Worm (Caenorhabditis elegans) whole organism, L4 larva: ENCODE data around the gene F42D1.4.
A peak's percentile ranks its signal among the peaks of the same experiment; 100 is the strongest.

Source experiments
- F37D6.2 ChIP-seq: sonication (generic microtip); optimal IDR thresholded peaks from 2 replicates; lab custom pipeline; 2016; ENCODE audit warnings: mild to moderate bottlenecking, missing genetic modification characterization, missing compliant biosample characterization
- T20F7.1 ChIP-seq: fragments of 200-800 bp; sonication (Bioruptor generic); optimal IDR thresholded peaks from 2 replicates; lab custom pipeline; 2018; ENCODE audit warnings: mild to moderate bottlenecking, missing genetic modification characterization, missing compliant biosample characterization
- T26A8.4 ChIP-seq: fragments of 200-800 bp; sonication (Bioruptor generic); IDR thresholded peaks from 2 replicates; pipeline ENCODE4 v1.3.6; 2022; ENCODE audit warnings: missing genetic modification characterization, missing compliant biosample characterization
- ceh-20 ChIP-seq: fragments of 200-800 bp; sonication (Bioruptor generic); IDR thresholded peaks from 2 replicates; pipeline ENCODE4 v1.3.6; 2022; ENCODE audit warnings: missing genetic modification reagents, missing genetic modification characterization, missing compliant biosample characterization
- ceh-82 ChIP-seq: sonication (generic microtip); optimal IDR thresholded peaks from 2 replicates; lab custom pipeline; 2017; ENCODE audit warnings: missing biosample characterization, missing genetic modification characterization
- daf-16 ChIP-seq, 3 experiments: sonication (generic microtip); optimal IDR thresholded peaks; 2 replicates each; lab custom pipeline; 2016 to 2017; ENCODE audit warnings: missing genetic modification characterization in 3 of 3, missing genetic modification reagents in 3 of 3, mild to moderate bottlenecking in 2 of 3, missing compliant biosample characterization in 2 of 3, missing biosample characterization in 1 of 3, moderate library complexity in 1 of 3
- daf-8 ChIP-seq: fragments of 200-800 bp; sonication (Bioruptor generic); IDR thresholded peaks from 2 replicates; pipeline ENCODE4 v1.3.6; 2022; ENCODE audit warnings: missing genetic modification characterization, missing compliant biosample characterization
- dmd-9 ChIP-seq: fragments of 200-800 bp; sonication (Bioruptor generic); IDR thresholded peaks from 2 replicates; pipeline ENCODE4 v1.3.6; 2022; ENCODE audit warnings: missing genetic modification reagents, missing genetic modification characterization, missing compliant biosample characterization
- fkh-10 ChIP-seq: fragments of 150-350 bp; optimal IDR thresholded peaks from 2 replicates; lab custom pipeline; 2014; ENCODE audit warnings: missing biosample characterization, missing genetic modification reagents, missing genetic modification characterization
- fos-1 ChIP-seq: fragments of 150-350 bp; optimal IDR thresholded peaks from 2 replicates; lab custom pipeline; 2014; ENCODE audit warnings: missing biosample characterization, missing genetic modification characterization
- hif-1 ChIP-seq, 2 experiments: sonication (generic microtip); optimal IDR thresholded peaks; 2 replicates each; lab custom pipeline; 2016 to 2017; ENCODE audit warnings: missing compliant biosample characterization in 2 of 2, missing genetic modification characterization in 2 of 2, missing genetic modification reagents in 2 of 2, missing genotype in 2 of 2, mild to moderate bottlenecking in 1 of 2
- hlh-11 ChIP-seq: fragments of 200-800 bp; sonication (Bioruptor generic); optimal IDR thresholded peaks from 2 replicates; lab custom pipeline; 2018; ENCODE audit warnings: mild to moderate bottlenecking, missing genetic modification characterization, missing compliant biosample characterization
- lin-1 ChIP-seq: fragments of 200-800 bp; sonication (Bioruptor generic); IDR thresholded peaks from 2 replicates; pipeline ENCODE4 v1.3.6; 2022; ENCODE audit warnings: missing genetic modification reagents, missing genetic modification characterization, missing compliant biosample characterization
- lin-13 ChIP-seq: fragments of 150-350 bp; optimal IDR thresholded peaks from 2 replicates; lab custom pipeline; 2014; ENCODE audit warnings: missing biosample characterization, missing genetic modification reagents, missing genetic modification characterization
- lin-15B ChIP-seq: fragments of 150-350 bp; sonication (generic microtip); optimal IDR thresholded peaks from 3 replicates; lab custom pipeline; 2014; ENCODE audit warnings: missing biosample characterization, missing genetic modification characterization
- lin-39 ChIP-seq: fragments of 150-350 bp; optimal IDR thresholded peaks from 2 replicates; lab custom pipeline; 2014; ENCODE audit warnings: missing biosample characterization, missing genetic modification reagents, missing genetic modification characterization
- lir-3 ChIP-seq: sonication (generic microtip); optimal IDR thresholded peaks from 2 replicates; lab custom pipeline; 2016; ENCODE audit warnings: mild to moderate bottlenecking, missing genetic modification characterization, missing compliant biosample characterization
- lsy-2 ChIP-seq, 2 experiments: fragments of 150-350 bp in 1 of 2; sonication (generic microtip) in 1 of 2; optimal IDR thresholded peaks; 2 replicates each; lab custom pipeline; 2014 to 2017; ENCODE audit warnings: missing biosample characterization in 2 of 2, missing genetic modification characterization in 2 of 2
- mdt-29 ChIP-seq: fragments of 200-800 bp; sonication (Bioruptor generic); IDR thresholded peaks from 2 replicates; pipeline ENCODE4 v1.3.6; 2022; ENCODE audit warnings: missing genetic modification reagents, missing genetic modification characterization, missing compliant biosample characterization
- mxl-3 ChIP-seq: fragments of 200-800 bp; sonication (Bioruptor generic); optimal IDR thresholded peaks from 2 replicates; lab custom pipeline; 2018; ENCODE audit warnings: mild to moderate bottlenecking, missing genetic modification characterization, missing compliant biosample characterization
- nhr-10 ChIP-seq: fragments of 150-350 bp; optimal IDR thresholded peaks from 2 replicates; lab custom pipeline; 2014; ENCODE audit warnings: missing biosample characterization, missing genetic modification characterization
- nhr-102 ChIP-seq: sonication (generic microtip); optimal IDR thresholded peaks from 2 replicates; lab custom pipeline; 2016; ENCODE audit warnings: mild to moderate bottlenecking, missing genetic modification characterization, moderate library complexity, missing compliant biosample characterization
- nhr-11 ChIP-seq: fragments of 150-350 bp; optimal IDR thresholded peaks from 2 replicates; lab custom pipeline; 2014; ENCODE audit warnings: missing biosample characterization, missing genetic modification characterization
- nhr-25 ChIP-seq: sonication (generic microtip); optimal IDR thresholded peaks from 2 replicates; lab custom pipeline; 2017; ENCODE audit warnings: missing genetic modification characterization, mild to moderate bottlenecking, missing compliant biosample characterization, antibody characterized with exemption, moderate library complexity, borderline replicate concordance; ENCODE audit not compliant: insufficient read depth
- nhr-28 ChIP-seq: fragments of 150-350 bp; optimal IDR thresholded peaks from 2 replicates; lab custom pipeline; 2014; ENCODE audit warnings: missing biosample characterization, missing genetic modification characterization
- nhr-42 ChIP-seq: fragments of 200-800 bp; sonication (Bioruptor generic); IDR thresholded peaks from 2 replicates; pipeline ENCODE4 v1.3.6; 2022; ENCODE audit warnings: missing genetic modification characterization, missing compliant biosample characterization
- nhr-48 ChIP-seq: sonication (generic microtip); optimal IDR thresholded peaks from 2 replicates; lab custom pipeline; 2016; ENCODE audit warnings: mild to moderate bottlenecking, missing genetic modification characterization, missing compliant biosample characterization
- nhr-6 ChIP-seq: fragments of 150-350 bp; optimal IDR thresholded peaks from 2 replicates; lab custom pipeline; 2014; ENCODE audit warnings: missing biosample characterization, missing genetic modification characterization
- nhr-76 ChIP-seq: fragments of 150-350 bp; optimal IDR thresholded peaks from 2 replicates; lab custom pipeline; 2014; ENCODE audit warnings: missing biosample characterization, missing genetic modification characterization
- rbr-2 ChIP-seq: sonication (generic microtip); optimal IDR thresholded peaks from 2 replicates; lab custom pipeline; 2016; ENCODE audit warnings: missing genotype, missing genetic modification characterization, missing compliant biosample characterization
- saeg-2 ChIP-seq: fragments of 200-800 bp; sonication (Bioruptor generic); IDR thresholded peaks from 2 replicates; pipeline ENCODE4 v1.3.6; 2022; ENCODE audit warnings: missing genetic modification reagents, missing genetic modification characterization, missing compliant biosample characterization
- set-16 ChIP-seq: fragments of 200-800 bp; sonication (Bioruptor generic); IDR thresholded peaks from 2 replicates; pipeline ENCODE4 v1.3.6; 2022; ENCODE audit warnings: missing genetic modification reagents, missing genetic modification characterization, missing compliant biosample characterization
- spr-1 ChIP-seq: sonication (generic microtip); optimal IDR thresholded peaks from 2 replicates; lab custom pipeline; 2016; ENCODE audit warnings: mild to moderate bottlenecking, missing genetic modification characterization, missing compliant biosample characterization
- tra-1 ChIP-seq: fragments of 200-800 bp; sonication (Bioruptor generic); IDR thresholded peaks from 2 replicates; pipeline ENCODE4 v1.3.6; 2022; ENCODE audit warnings: missing genetic modification reagents, missing genetic modification characterization, missing compliant biosample characterization
- unc-130 ChIP-seq: sonication (generic microtip); optimal IDR thresholded peaks from 2 replicates; lab custom pipeline; 2016; ENCODE audit warnings: missing genetic modification reagents, missing genetic modification characterization, missing compliant biosample characterization
- zag-1 ChIP-seq: fragments of 150-350 bp; optimal IDR thresholded peaks from 2 replicates; lab custom pipeline; 2014; ENCODE audit warnings: missing biosample characterization, missing genetic modification characterization
- zfp-3 ChIP-seq: fragments of 200-800 bp; sonication (Bioruptor generic); conservative IDR thresholded peaks from 2 replicates; pipeline ENCODE4 v1.3.6; 2022; ENCODE audit warnings: missing genetic modification reagents, missing genetic modification characterization, missing compliant biosample characterization
- zip-2 ChIP-seq: fragments of 150-350 bp; optimal IDR thresholded peaks from 2 replicates; lab custom pipeline; 2014; ENCODE audit warnings: missing biosample characterization, missing genetic modification characterization
- ztf-7 ChIP-seq: fragments of 150-350 bp; optimal IDR thresholded peaks from 2 replicates; lab custom pipeline; 2014; ENCODE audit warnings: missing biosample characterization, missing genetic modification characterization

The F42D1.4 gene

ce11 chrX:14853712-14854217, 46.7 kb downstream of the F42D1.4 start, which contains the start of the genes C27C12.1 and C27C12.4 (continued):
- peak; percentile 48 for TF ChIP-seq spr-1 (tag; lab: Kevin White, UChicago)
- no peak for TF ChIP-seq ceh-82 (tag; lab: Kevin White, UChicago)
- no peak for TF ChIP-seq fos-1
- no peak for TF ChIP-seq daf-8 (GFP tag; lab: Robert Waterston, UW)
- TF ChIP-seq lin-13 (GFP tag; lab: Kevin White, UChicago) = peak; percentile 76
- peak; percentile 8 to 61 for TF ChIP-seq daf-16 (GFP tag; optimal IDR thresholded peaks at IDR 0.05; lab: Kevin White, UChicago)
- TF ChIP-seq daf-16 (tag; optimal IDR thresholded peaks at IDR 0.05; lab: Kevin White, UChicago) = peak; percentile 94
- 0 out of 2 replicates have a peak, but pooled peaks have one; percentile 45 for TF ChIP-seq ceh-20 (GFP tag; lab: Robert Waterston, UW)
- peak; percentile 58 for TF ChIP-seq F37D6.2
- TF ChIP-seq nhr-102 = peak; percentile 77
- TF ChIP-seq nhr-10 (tag; lab: Kevin White, UChicago) = no peak
- peak; percentile 22 for TF ChIP-seq zag-1
- TF ChIP-seq lin-15B = no peak
- TF ChIP-seq lsy-2 (tag; optimal IDR thresholded peaks at IDR 0.05; lab: Kevin White, UChicago) = peak; percentile 10 to 88
- TF ChIP-seq nhr-42 (GFP tag; lab: Robert Waterston, UW) = 0 out of 2 replicates have a peak, but pooled peaks have one; percentile 40
- peak; percentile 33 for TF ChIP-seq unc-130 (GFP tag; lab: Kevin White, UChicago)
- TF ChIP-seq nhr-28 (tag; lab: Kevin White, UChicago) = peak; percentile 90
- TF ChIP-seq nhr-48 = peak; percentile 61
- TF ChIP-seq mdt-29 (GFP tag; lab: Robert Waterston, UW) = no peak
- TF ChIP-seq fkh-10 (GFP tag; lab: Kevin White, UChicago) = peak; percentile 78
- peak; percentile 86 for TF ChIP-seq rbr-2 (tag; lab: Kevin White, UChicago)
- TF ChIP-seq ztf-7 = peak; percentile 57
- TF ChIP-seq hlh-11 = peak; percentile 90
- TF ChIP-seq T26A8.4 (GFP tag; lab: Robert Waterston, UW) = peak; percentile 69
- peak; percentile 90 for TF ChIP-seq mxl-3 (GFP tag; lab: Kevin White, UChicago)
- TF ChIP-seq lin-1 (GFP tag; lab: Robert Waterston, UW) = peak; percentile 35; the same call in 1 of the 2 replicates
- TF ChIP-seq lin-39 (tag; lab: Kevin White, UChicago) = no peak
- TF ChIP-seq T20F7.1 (GFP tag; lab: Kevin White, UChicago) = peak; percentile 73
- no peak for TF ChIP-seq tra-1 (GFP tag; lab: Robert Waterston, UW)
- TF ChIP-seq zip-2 (tag; lab: Kevin White, UChicago) = peak; percentile 57
- TF ChIP-seq set-16 = no peak
- peak; percentile 76 for TF ChIP-seq nhr-6
- TF ChIP-seq zfp-3 (GFP tag; lab: Robert Waterston, UW) = no peak
- TF ChIP-seq saeg-2 (GFP tag; lab: Robert Waterston, UW) = 0 out of 2 replicates have a peak, but pooled peaks have one; percentile 19
- no peak for TF ChIP-seq nhr-76
- TF ChIP-seq hif-1 (tag; optimal IDR thresholded peaks at IDR 0.05; lab: Kevin White, UChicago) = peak in 1 of 2 experiments; percentile 86
- peak; percentile 81 for TF ChIP-seq nhr-11 (tag; lab: Kevin White, UChicago)
- no peak for TF ChIP-seq lir-3 (tag; lab: Kevin White, UChicago)
- TF ChIP-seq dmd-9 (GFP tag; lab: Robert Waterston, UW) = 0 out of 2 replicates have a peak, but pooled peaks have one; percentile 18
- peak; percentile 31 for TF ChIP-seq nhr-25 (tag; lab: Kevin White, UChicago)
